Fruit fly (Drosophila melanogaster): ENCODE data around the gene CG44139.

DNA sequence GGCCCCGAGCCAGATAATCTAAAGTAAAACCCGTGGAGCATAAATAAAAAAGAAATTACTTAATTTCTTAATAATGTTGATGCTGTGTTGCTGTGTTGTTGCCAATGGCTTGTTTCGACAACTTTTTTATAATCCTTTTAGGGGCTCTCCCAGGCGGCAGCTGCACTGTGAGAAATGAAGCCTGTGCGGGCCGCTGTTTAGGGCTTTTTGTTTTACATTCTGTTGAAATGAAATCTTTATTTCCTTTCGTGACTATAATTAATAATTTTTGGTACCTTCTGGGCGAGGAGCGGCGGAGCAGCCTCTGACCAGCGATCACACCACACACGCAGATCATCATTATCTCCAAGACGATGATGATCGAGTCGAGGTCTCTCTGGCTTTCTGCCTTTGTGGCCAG lies 46.0 kb downstream of the CG44139 start:
- TF ChIP-seq Abd-B (GFP tag; optimal IDR thresholded peaks at IDR 0.05): no peak
- peak; percentile 23 for TF ChIP-seq h (GFP tag; optimal IDR thresholded peaks at IDR 0.05)
- no peak for TF ChIP-seq Hr83 (GFP tag; optimal IDR thresholded peaks at IDR 0.05; ENCODE audit: poor library complexity, severe bottlenecking)
- TF ChIP-seq Dfd (GFP tag; optimal IDR thresholded peaks at IDR 0.05): no peak
- peak in 1 of 2 experiments; percentile 36 for TF ChIP-seq foxo (GFP tag; optimal IDR thresholded peaks at IDR 0.05)
- TF ChIP-seq lola (GFP tag; optimal IDR thresholded peaks at IDR 0.05): no peak
- no peak for TF ChIP-seq sv (GFP tag; optimal IDR thresholded peaks at IDR 0.05)
- TF ChIP-seq Mio (GFP tag; optimal IDR thresholded peaks at IDR 0.05): no peak
- no peak for TF ChIP-seq GATAd (GFP tag; optimal IDR thresholded peaks at IDR 0.05)

Measured in whole organism, wandering third instar larva.